Fruit fly (Drosophila melanogaster) ovary, adult (tissue): ENCODE data around the gene TM9SF3.

Experiments used
- CG17801 ChIP-seq: fragments of 200-800 bp; optimal IDR thresholded peaks from 2 replicates; lab custom pipeline; 2019; ENCODE audit warnings: missing biosample characterization, mild to moderate bottlenecking, missing genetic modification characterization, moderate library complexity; ENCODE audit not compliant: partially characterized antibody

Gene TM9SF3

dm6 chr3L:5569724-5570123 lies 34.1 kb downstream of the TM9SF3 start:
- TF ChIP-seq CG17801 (GFP tag; lab: Kevin White, UChicago) = no peak

- TF ChIP-seq CG17801 (GFP tag; lab: Kevin White, UChicago) = no peak
Observed at dm6 chr3L:5568361-5568760, 35.4 kb downstream of the TM9SF3 start.

- TF ChIP-seq CG17801 (GFP tag; lab: Kevin White, UChicago) = no peak
Observed at dm6 chr3L:5565051-5565688, 38.6 kb downstream of the TM9SF3 start, which contains the start of gene bc10. bc10 (plus strand) TSS chr3L:5565231.

- TF ChIP-seq CG17801 (GFP tag; lab: Kevin White, UChicago) = peak; percentile 45
Observed at dm6 chr3L:5563309-5564182, 40.2 kb downstream of the TM9SF3 start, which contains the start of the genes ScsbetaG and Sras. ScsbetaG (minus strand) TSS chr3L:5563691. Sras (plus strand) TSS chr3L:5563774.

- no peak for TF ChIP-seq CG17801 (GFP tag; lab: Kevin White, UChicago)
Observed at dm6 chr3L:5562584-5562983, 41.2 kb downstream of the TM9SF3 start.

dm6 chr3L:5561341-5561740 lies 42.4 kb downstream of the TM9SF3 start, which contains the start of gene sinu:
sinu (minus strand) TSS chr3L:5561598.
- no peak for TF ChIP-seq CG17801 (GFP tag; lab: Kevin White, UChicago)

- TF ChIP-seq CG17801 (GFP tag; lab: Kevin White, UChicago) = no peak
Observed at dm6 chr3L:5556195-5556594, 47.6 kb downstream of the TM9SF3 start.

dm6 chr3L:5554377-5554776 lies 49.4 kb downstream of the TM9SF3 start:
- no peak for TF ChIP-seq CG17801 (GFP tag; lab: Kevin White, UChicago)

dm6 chr3L:5553717-5554116 lies 50.1 kb downstream of the TM9SF3 start:
- TF ChIP-seq CG17801 (GFP tag; lab: Kevin White, UChicago) = no peak
